Fruit fly (Drosophila melanogaster) whole organism, prepupa: ENCODE measurements around the gene Jupiter.

ENCODE experiments used
- Blimp-1 ChIP-seq: fragments of 200-800 bp; sonication (Bioruptor generic); optimal IDR thresholded peaks from 3 replicates; lab custom pipeline; 2017; ENCODE audit warnings: missing biosample characterization, missing genetic modification characterization, mild to moderate bottlenecking, moderate library complexity, missing genetic modification reagents
- CG16779 ChIP-seq: fragments of 200-800 bp; sonication (Bioruptor generic); optimal IDR thresholded peaks from 3 replicates; lab custom pipeline; 2017; ENCODE audit warnings: missing biosample characterization, mild to moderate bottlenecking, missing genetic modification characterization
- CG4318 ChIP-seq: fragments of 200-800 bp; sonication (Bioruptor generic); optimal IDR thresholded peaks from 3 replicates; lab custom pipeline; 2017; ENCODE audit warnings: missing biosample characterization, mild to moderate bottlenecking, missing genetic modification characterization
- CG6163 ChIP-seq: fragments of 200-800 bp; sonication (Bioruptor generic); IDR thresholded peaks from 3 replicates; pipeline ENCODE4 v1.3.6; 2022; ENCODE audit warnings: missing biosample characterization, missing genetic modification characterization
- CG6276 ChIP-seq: fragments of 200-800 bp; sonication (Bioruptor generic); optimal IDR thresholded peaks from 2 replicates; lab custom pipeline; 2017; ENCODE audit warnings: missing biosample characterization, mild to moderate bottlenecking, missing genetic modification characterization
- CG6854 ChIP-seq: fragments of 200-800 bp; sonication (Bioruptor generic); optimal IDR thresholded peaks from 2 replicates; lab custom pipeline; 2017; ENCODE audit warnings: missing biosample characterization, mild to moderate bottlenecking, missing genetic modification characterization
- CG7368 ChIP-seq: fragments of 200-800 bp; sonication (Bioruptor generic); optimal IDR thresholded peaks from 3 replicates; lab custom pipeline; 2016; ENCODE audit warnings: missing biosample characterization, missing genetic modification characterization
- CG8632 ChIP-seq: fragments of 200-800 bp; sonication (Bioruptor generic); optimal IDR thresholded peaks from 3 replicates; lab custom pipeline; 2016; ENCODE audit warnings: missing biosample characterization, missing genetic modification characterization
- Hr39 ChIP-seq: fragments of 200-800 bp; sonication (Bioruptor generic); optimal IDR thresholded peaks from 2 replicates; lab custom pipeline; 2016; ENCODE audit warnings: missing biosample characterization, missing genetic modification characterization
- OdsH ChIP-seq: fragments of 200-800 bp; sonication (Bioruptor generic); optimal IDR thresholded peaks from 3 replicates; lab custom pipeline; 2016; ENCODE audit warnings: missing biosample characterization, missing genetic modification characterization
- dac ChIP-seq: fragments of 200-800 bp; sonication (Bioruptor generic); optimal IDR thresholded peaks from 2 replicates; lab custom pipeline; 2017; ENCODE audit warnings: missing biosample characterization, mild to moderate bottlenecking, missing genetic modification characterization
- spab ChIP-seq: fragments of 200-800 bp; sonication (Bioruptor generic); optimal IDR thresholded peaks from 2 replicates; lab custom pipeline; 2017; ENCODE audit warnings: missing biosample characterization, mild to moderate bottlenecking, missing genetic modification characterization, missing genetic modification reagents
- ss ChIP-seq, 2 experiments: fragments of 200-800 bp; sonication (Bioruptor generic); optimal IDR thresholded peaks; 2 replicates in 1 of 2; 3 replicates in 1 of 2; lab custom pipeline; 2017 to 2018; ENCODE audit warnings: mild to moderate bottlenecking in 2 of 2, missing biosample characterization in 2 of 2, missing genetic modification characterization in 2 of 2, moderate library complexity in 1 of 2
- topi ChIP-seq: fragments of 200-800 bp; sonication (Bioruptor generic); optimal IDR thresholded peaks from 3 replicates; lab custom pipeline; 2016; ENCODE audit warnings: missing biosample characterization, missing genetic modification characterization

DNA sequence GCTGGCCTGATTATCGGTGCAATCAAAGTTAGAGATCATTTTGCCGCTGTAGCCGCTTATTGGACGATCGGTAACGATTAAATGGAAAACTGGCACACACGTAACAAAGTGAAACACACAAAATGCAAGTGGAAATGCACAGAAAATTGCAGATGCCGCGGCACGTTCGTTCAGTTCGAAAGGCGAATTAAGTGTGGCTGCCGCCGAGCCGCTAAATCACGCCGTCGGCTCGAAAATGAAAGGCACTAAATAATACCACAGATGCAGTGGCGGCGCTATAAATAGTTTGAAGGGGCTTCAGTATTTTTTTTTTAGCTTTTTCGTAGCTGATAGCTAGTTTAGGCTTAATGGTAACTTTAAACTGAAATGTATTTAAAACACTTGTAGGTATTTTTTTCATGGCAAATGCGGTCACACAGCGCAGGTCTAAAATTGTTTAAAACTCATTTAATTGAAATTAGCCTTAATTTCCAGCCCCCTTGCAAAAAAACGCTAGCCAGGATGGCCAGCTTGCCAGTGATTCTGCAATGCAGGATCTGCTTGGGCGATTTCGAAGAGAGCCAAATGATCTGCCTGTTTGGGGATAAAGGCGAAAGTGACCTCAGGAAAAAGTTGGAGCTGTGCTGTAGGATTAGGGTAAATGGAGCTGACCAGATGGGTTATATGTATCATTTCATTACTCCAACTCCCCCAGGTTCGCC lies at the start of gene Jupiter, which contains the start of gene CG14710:
- TF ChIP-seq CG6854 (peak; percentile 54), Blimp-1 (no peak), CG4318 (GFP tag; lab: Kevin White, UChicago) (no peak), CG6276 (GFP tag; lab: Kevin White, UChicago) (no peak), topi (GFP tag; lab: Kevin White, UChicago) (peak; percentile 36), CG7368 (GFP tag; lab: Kevin White, UChicago) (peak; percentile 6), OdsH (GFP tag; lab: Kevin White, UChicago) (peak; percentile 47), dac (GFP tag; lab: Kevin White, UChicago) (no peak), CG16779 (tag; lab: Kevin White, UChicago) (no peak), Hr39 (GFP tag; lab: Kevin White, UChicago) (peak; percentile 65), CG6163 (GFP tag; lab: Robert Waterston, UW) (no peak), spab (GFP tag; lab: Kevin White, UChicago) (no peak), CG8632 (GFP tag; lab: Kevin White, UChicago) (no peak), ss (GFP tag; optimal IDR thresholded peaks at IDR 0.05; lab: Kevin White, UChicago) (peak; percentile 52 to 61)
